Worm (Caenorhabditis elegans): ENCODE data around the gene gst-24.

gst-24 gene

ce11 chrII:13609655-13610054 is 1.5 kb downstream of the gst-24 start, which contains the start of gene gst-20:
Gene gst-20, minus strand, starts transcription at chrII:13609824.
- TF ChIP-seq fos-1 (tag; optimal IDR thresholded peaks at IDR 0.05) (peak; percentile 35), dmd-4 (tag; optimal IDR thresholded peaks at IDR 0.05) (no peak), peb-1 (tag; optimal IDR thresholded peaks at IDR 0.05) (no peak), snpc-4 (tag; optimal IDR thresholded peaks at IDR 0.05) (no peak), skn-1 (tag; optimal IDR thresholded peaks at IDR 0.05) (peak; percentile 36), elt-1 (tag; optimal IDR thresholded peaks at IDR 0.05) (no peak), mab-5 (tag; optimal IDR thresholded peaks at IDR 0.05) (no peak), ztf-1 (GFP tag; conservative IDR thresholded peaks at IDR 0.05) (no peak), nhr-21 (tag; optimal IDR thresholded peaks at IDR 0.05) (peak; percentile 68), zag-1 (tag; optimal IDR thresholded peaks at IDR 0.05) (no peak), nhr-11 (tag; optimal IDR thresholded peaks at IDR 0.05) (no peak), alr-1 (tag; optimal IDR thresholded peaks at IDR 0.05) (no peak), ceh-16 (tag; optimal IDR thresholded peaks at IDR 0.05) (no peak), egl-27 (tag; optimal IDR thresholded peaks at IDR 0.05) (no peak), aly-2 (tag; optimal IDR thresholded peaks at IDR 0.05) (no peak), ceh-82 (tag; optimal IDR thresholded peaks at IDR 0.05) (no peak), nhr-237 (tag; optimal IDR thresholded peaks at IDR 0.05) (no peak), ztf-4 (tag; optimal IDR thresholded peaks at IDR 0.05) (no peak), sem-4 (tag; optimal IDR thresholded peaks at IDR 0.05) (no peak), sma-3 (GFP tag; optimal IDR thresholded peaks at IDR 0.05) (peak; percentile 73), lin-39 (tag; optimal IDR thresholded peaks at IDR 0.05) (no peak), nhr-12 (tag; optimal IDR thresholded peaks at IDR 0.05) (no peak), mbf-1 (tag; optimal IDR thresholded peaks at IDR 0.05) (no peak), F13H6.1 (tag; optimal IDR thresholded peaks at IDR 0.05) (peak; percentile 50), mdl-1 (tag; optimal IDR thresholded peaks at IDR 0.05) (peak; percentile 35 to 76), ztf-11 (tag; optimal IDR thresholded peaks at IDR 0.05) (no peak), nhr-6 (tag; optimal IDR thresholded peaks at IDR 0.05) (no peak), nhr-25 (tag; optimal IDR thresholded peaks at IDR 0.05) (peak; percentile 76), nhr-77 (tag; optimal IDR thresholded peaks at IDR 0.05) (no peak), C34F6.9 (tag; optimal IDR thresholded peaks at IDR 0.05) (no peak), elt-3 (tag; optimal IDR thresholded peaks at IDR 0.05) (no peak), lsy-2 (tag; optimal IDR thresholded peaks at IDR 0.05) (no peak), ama-1 (optimal IDR thresholded peaks at IDR 0.05) (no peak), nhr-129 (tag; optimal IDR thresholded peaks at IDR 0.05) (peak; percentile 6), R02D3.7 (tag; optimal IDR thresholded peaks at IDR 0.05) (no peak), nhr-10 (tag; optimal IDR thresholded peaks at IDR 0.05) (no peak), Y55F3AM.14 (GFP tag; optimal IDR thresholded peaks at IDR 0.05) (no peak), nhr-23 (tag; optimal IDR thresholded peaks at IDR 0.05) (no peak), gmeb-1 (tag; optimal IDR thresholded peaks at IDR 0.05) (peak; percentile 21), blmp-1 (tag; optimal IDR thresholded peaks at IDR 0.05; ENCODE audit: insufficient read depth) (peak; percentile 62), unc-55 (GFP tag; optimal IDR thresholded peaks at IDR 0.05) (no peak), sma-9 (GFP tag; optimal IDR thresholded peaks at IDR 0.05) (peak; percentile 91), sma-9 (tag; optimal IDR thresholded peaks at IDR 0.05) (no peak), unc-39 (tag; optimal IDR thresholded peaks at IDR 0.05) (no peak), ZK546.5 (tag; optimal IDR thresholded peaks at IDR 0.05) (no peak), crh-2 (tag; optimal IDR thresholded peaks at IDR 0.05) (peak; percentile 78)

ce11 chrII:13600904-13601303 is 10.3 kb downstream of the gst-24 start, which contains the start of gene csp-1:
Gene csp-1, plus strand, starts transcription at chrII:13601204.
- TF ChIP-seq ceh-16 (tag; optimal IDR thresholded peaks at IDR 0.05), result no peak
- TF ChIP-seq zag-1 (tag; optimal IDR thresholded peaks at IDR 0.05), result no peak
- no peak for TF ChIP-seq gmeb-1 (tag; optimal IDR thresholded peaks at IDR 0.05)
- no peak for TF ChIP-seq Y55F3AM.14 (GFP tag; optimal IDR thresholded peaks at IDR 0.05)
